Worm (Caenorhabditis elegans): Measurements from ENCODE around the gene C43F9.7.

DNA sequence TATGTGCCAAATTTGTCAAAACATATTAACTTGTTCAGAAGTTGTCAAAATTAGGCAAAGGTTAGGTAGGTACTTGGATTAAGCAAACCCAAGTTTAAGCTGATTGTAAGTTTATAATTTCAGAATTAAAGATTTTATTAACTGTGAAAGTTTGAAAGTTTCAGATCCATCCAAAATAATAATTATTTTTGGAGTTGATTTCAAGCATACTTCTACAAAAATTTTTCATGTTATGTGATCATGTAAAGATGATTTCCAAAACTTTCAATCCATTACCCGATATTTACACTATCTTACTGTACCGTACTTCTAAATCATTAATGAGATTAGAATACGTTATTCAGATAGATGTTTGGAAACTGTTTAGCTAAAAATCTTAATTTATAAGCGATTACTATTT lies 28.9 kb downstream of the C43F9.7 start:
- TF ChIP-seq fkh-10 (GFP tag; optimal IDR thresholded peaks at IDR 0.05) = no peak
- TF ChIP-seq pqm-1 (tag; optimal IDR thresholded peaks at IDR 0.05) = no peak
- TF ChIP-seq nhr-237 (tag; optimal IDR thresholded peaks at IDR 0.05) = no peak
- TF ChIP-seq unc-62 (GFP tag; optimal IDR thresholded peaks at IDR 0.05 in 1 of 2) = no peak
- TF ChIP-seq unc-62 (tag; optimal IDR thresholded peaks at IDR 0.05) = no peak
- no peak for TF ChIP-seq ama-1 (optimal IDR thresholded peaks at IDR 0.05)
- TF ChIP-seq madf-9 (GFP tag; conservative IDR thresholded peaks at IDR 0.05) = no peak
- no peak for TF ChIP-seq Y5F2A.4 (GFP tag; optimal IDR thresholded peaks at IDR 0.05)
- no peak for TF ChIP-seq lin-13 (GFP tag; optimal IDR thresholded peaks at IDR 0.05)
- TF ChIP-seq nhr-76 (tag; optimal IDR thresholded peaks at IDR 0.05) = no peak
- TF ChIP-seq lin-39 (tag; optimal IDR thresholded peaks at IDR 0.05) = no peak
- no peak for TF ChIP-seq unc-130 (GFP tag; optimal IDR thresholded peaks at IDR 0.05)
- no peak for TF ChIP-seq F49E8.2 (tag; optimal IDR thresholded peaks at IDR 0.05; ENCODE audit: borderline replicate concordance)
- no peak for TF ChIP-seq spr-3 (GFP tag; optimal IDR thresholded peaks at IDR 0.05)
